Worm (Caenorhabditis elegans) whole organism, L4 larva: ENCODE data around the gene F42G2.5.

Experiments used
- aha-1 ChIP-seq: fragments of 150-350 bp; peaks from one replicate; lab custom pipeline; 2014; ENCODE audit warnings: missing biosample characterization, missing genetic modification characterization
- ama-1 ChIP-seq: fragments of 150-350 bp; optimal IDR thresholded peaks from 2 replicates; lab custom pipeline; 2014; ENCODE audit warnings: inconsistent platforms, mixed read lengths
- ceh-62 ChIP-seq: sonication (generic microtip); optimal IDR thresholded peaks from 2 replicates; lab custom pipeline; 2017; ENCODE audit warnings: missing biosample characterization, missing genetic modification characterization
- dmd-8 ChIP-seq: fragments of 200-800 bp; sonication (Bioruptor generic); IDR thresholded peaks from 2 replicates; pipeline ENCODE4 v1.3.6; 2022; ENCODE audit warnings: missing genetic modification characterization, missing compliant biosample characterization
- dpl-1 ChIP-seq: fragments of 150-350 bp; optimal IDR thresholded peaks from 2 replicates; lab custom pipeline; 2014; ENCODE audit warnings: missing biosample characterization, missing genetic modification reagents, missing genetic modification characterization
- fos-1 ChIP-seq: fragments of 150-350 bp; optimal IDR thresholded peaks from 2 replicates; lab custom pipeline; 2014; ENCODE audit warnings: missing biosample characterization, missing genetic modification characterization
- nhr-41 ChIP-seq: fragments of 200-800 bp; sonication (Bioruptor generic); IDR thresholded peaks from 2 replicates; pipeline ENCODE4 v1.3.6; 2022; ENCODE audit warnings: missing genetic modification reagents, missing genetic modification characterization, missing compliant biosample characterization
- pqm-1 ChIP-seq: sonication (generic microtip); optimal IDR thresholded peaks from 2 replicates; lab custom pipeline; 2017; ENCODE audit warnings: missing biosample characterization, missing genetic modification characterization
- sdz-12 ChIP-seq: fragments of 200-800 bp; sonication (Bioruptor generic); optimal IDR thresholded peaks from 2 replicates; lab custom pipeline; 2018; ENCODE audit warnings: mild to moderate bottlenecking, missing genetic modification characterization, missing compliant biosample characterization
- unc-62 ChIP-seq, 3 experiments: fragments of 150-350 bp in 1 of 3; sonication (generic microtip); optimal IDR thresholded peaks in 2 of 3; peaks in 1 of 3; 1 replicate in 1 of 3; 2 replicates in 2 of 3; lab custom pipeline; 2014 to 2017; ENCODE audit warnings: missing biosample characterization in 3 of 3, missing genetic modification characterization in 3 of 3, missing genetic modification reagents in 3 of 3, missing genotype in 1 of 3

The F42G2.5 gene

DNA sequence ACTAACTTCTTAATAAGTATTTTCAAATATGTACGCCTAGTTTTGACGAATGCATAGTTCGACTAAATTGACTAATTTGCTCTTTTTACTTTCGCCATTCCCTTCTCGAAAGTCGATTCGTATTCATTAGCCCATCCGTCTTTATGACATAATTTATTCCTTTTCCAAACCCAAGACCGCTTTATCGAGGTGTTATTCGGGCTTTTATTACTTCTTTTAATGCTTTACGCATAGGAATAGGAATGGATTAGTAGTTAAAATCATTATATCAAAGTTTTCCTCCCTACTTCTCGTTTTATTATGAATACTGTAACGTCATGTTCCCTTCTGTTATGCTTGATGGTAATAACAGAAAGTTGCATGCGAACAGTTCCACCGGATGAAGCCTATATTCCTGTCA, 42.8 kb downstream of the F42G2.5 start, which contains the start of gene F16G10.2:
F16G10.2 (plus strand) TSS at position 301 of the 400 bp plus-strand sequence.
- TF ChIP-seq unc-62 (GFP tag; optimal IDR thresholded peaks at IDR 0.05 in 1 of 2; lab: Kevin White, UChicago) (peak in 1 of 2 experiments; percentile 79), unc-62 (tag; optimal IDR thresholded peaks at IDR 0.05; lab: Kevin White, UChicago) (no peak), ama-1 (lab: Kevin White, UChicago) (no peak), dmd-8 (GFP tag; lab: Robert Waterston, UW) (no peak)

DNA sequence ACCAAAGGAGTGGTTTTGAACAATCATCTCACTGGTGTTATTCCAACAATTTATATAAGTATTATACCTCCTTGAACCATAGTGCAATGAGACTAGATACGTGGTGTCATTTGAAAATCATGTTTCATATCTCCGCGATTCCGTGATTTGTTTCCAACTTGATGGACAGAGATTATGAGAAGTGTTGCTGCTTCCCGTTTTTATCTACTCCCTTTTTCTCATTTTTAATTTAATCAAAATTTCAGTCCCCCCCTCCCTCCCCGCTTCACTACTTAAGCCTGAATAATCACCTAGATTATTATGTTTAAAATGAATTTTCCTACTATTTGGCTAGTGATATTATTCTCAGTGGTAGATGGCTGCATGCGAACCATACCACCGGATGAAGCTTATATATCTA, 45.7 kb downstream of the F42G2.5 start, which contains the start of gene F16G10.3:
F16G10.3 (plus strand) TSS at position 301 of the 400 bp plus-strand sequence.
- TF ChIP-seq sdz-12 (GFP tag; lab: Kevin White, UChicago), result no peak
- TF ChIP-seq aha-1, result peak; percentile 66
- no peak for TF ChIP-seq fos-1

DNA sequence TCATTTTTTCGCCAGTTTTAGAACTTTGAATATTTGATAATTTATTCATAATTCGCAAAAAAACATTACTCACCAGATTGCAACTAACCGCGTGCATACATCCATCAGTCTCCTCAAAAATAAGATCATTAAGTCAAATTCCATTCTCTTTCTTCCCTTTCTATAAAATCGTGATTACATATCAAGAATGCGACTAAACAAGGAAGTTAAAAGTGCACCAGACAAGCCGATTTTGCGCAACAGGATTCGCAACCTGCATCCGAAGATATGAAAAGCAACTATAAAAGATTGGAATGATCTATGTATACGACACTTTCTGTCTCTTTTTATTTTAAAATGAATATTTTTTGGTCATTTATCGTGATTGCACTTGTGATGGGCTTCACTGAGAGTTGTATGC, 48.8 kb downstream of the F42G2.5 start, which contains the start of gene hpo-25:
hpo-25 (plus strand) TSS at position 301 of the 400 bp plus-strand sequence.
- TF ChIP-seq aha-1 (peak; percentile 6), nhr-41 (no peak), dpl-1 (GFP tag; lab: Kevin White, UChicago) (no peak), ceh-62 (tag; lab: Kevin White, UChicago) (no peak)

DNA sequence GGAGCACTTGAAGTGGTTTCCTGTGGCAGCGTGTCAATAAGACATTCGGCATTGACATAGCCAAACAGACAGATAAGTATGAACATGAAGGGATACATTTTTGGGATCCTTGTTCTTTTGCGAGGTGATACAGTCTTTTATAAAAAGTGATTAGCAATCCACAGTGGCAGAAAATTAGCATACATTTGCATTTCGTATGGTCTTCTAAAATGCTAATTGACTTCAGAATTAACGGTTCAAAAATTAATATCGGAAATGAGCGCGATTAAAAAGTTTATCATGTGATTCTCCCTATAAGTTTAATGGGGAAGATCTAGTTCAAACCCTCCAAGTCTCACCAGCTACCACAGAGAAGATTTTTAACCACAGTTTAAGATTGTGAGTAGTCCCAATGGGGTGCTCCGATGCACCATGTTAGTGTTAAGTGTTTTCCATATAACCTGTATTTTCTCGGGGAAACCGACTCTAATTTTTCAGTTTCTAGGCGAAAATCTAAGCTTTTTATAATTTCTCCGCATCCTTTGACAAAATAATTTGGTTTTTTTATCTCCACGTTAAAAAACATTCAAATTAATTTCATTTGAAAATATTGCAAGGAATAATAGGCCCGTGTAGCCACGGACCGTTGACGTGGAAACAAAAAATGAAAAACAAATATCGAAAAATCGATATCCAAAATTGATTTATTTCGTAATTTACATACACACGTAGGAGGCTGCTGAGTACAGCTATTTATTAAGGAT, 51.0 kb downstream of the F42G2.5 start, which contains the start of the genes F43C11.12 and F16G10.5:
F43C11.12 (minus strand) TSS at position 101 of the 743 bp plus-strand sequence.
F16G10.5 (plus strand) TSS at position 693 of the 743 bp plus-strand sequence.
- no peak for TF ChIP-seq pqm-1 (tag; lab: Kevin White, UChicago)
- TF ChIP-seq unc-62 (GFP tag; optimal IDR thresholded peaks at IDR 0.05 in 1 of 2; lab: Kevin White, UChicago), result peak in 1 of 2 experiments; percentile 32
- no peak for TF ChIP-seq unc-62 (tag; optimal IDR thresholded peaks at IDR 0.05; lab: Kevin White, UChicago)
- TF ChIP-seq, all 104 proteins: peak for 1
